Worm (Caenorhabditis elegans) whole organism, early embryonic: ENCODE results near the gene K01D12.10.

Experiments used
- aly-1 ChIP-seq: sonication (generic microtip); optimal IDR thresholded peaks from 2 replicates; lab custom pipeline; 2016; ENCODE audit warnings: missing genetic modification characterization, missing compliant biosample characterization
- ama-1 ChIP-seq: fragments of 150-350 bp; optimal IDR thresholded peaks from 2 replicates; lab custom pipeline; 2014
- ceh-36 ChIP-seq: sonication (generic microtip); optimal IDR thresholded peaks from 2 replicates; lab custom pipeline; 2016; ENCODE audit warnings: missing genetic modification characterization, inconsistent platforms, missing compliant biosample characterization
- scrt-1 ChIP-seq: fragments of 200-800 bp; sonication (Bioruptor generic); IDR thresholded peaks from 2 replicates; pipeline ENCODE4 v1.3.6; 2022; ENCODE audit warnings: missing genetic modification characterization, missing compliant biosample characterization
- tbx-11 ChIP-seq: fragments of 200-800 bp; sonication (Bioruptor generic); IDR thresholded peaks from 2 replicates; pipeline ENCODE4 v1.3.6; 2022; ENCODE audit warnings: missing genetic modification characterization, missing compliant biosample characterization
- tbx-37 ChIP-seq: fragments of 200-800 bp; sonication (Bioruptor generic); conservative IDR thresholded peaks from 2 replicates; pipeline ENCODE4 v1.3.6; 2022; ENCODE audit warnings: missing genetic modification reagents, missing genetic modification characterization, missing compliant biosample characterization
- tra-4 ChIP-seq: sonication (generic microtip); optimal IDR thresholded peaks from 2 replicates; lab custom pipeline; 2017; ENCODE audit warnings: missing genetic modification characterization, missing compliant biosample characterization

- TF ChIP-seq tbx-11 (GFP tag; lab: Robert Waterston, UW), result no peak
- no peak for TF ChIP-seq ama-1 (lab: Kevin White, UChicago)
- TF ChIP-seq tra-4 (tag; lab: Kevin White, UChicago), result no peak
- TF ChIP-seq ceh-36 (tag; lab: Kevin White, UChicago), result no peak
- no peak for TF ChIP-seq scrt-1 (GFP tag; lab: Robert Waterston, UW)
- no peak for TF ChIP-seq aly-1 (tag; lab: Kevin White, UChicago)
- TF ChIP-seq tbx-37, result no peak
Measured at ce11 chrV:12413651-12414114, 7.7 kb downstream of the K01D12.10 start, which contains the start of gene cdr-6.
